Comparison of ENCODE assay signal across 1 fruit fly cellular context in the genomic region with DNA sequence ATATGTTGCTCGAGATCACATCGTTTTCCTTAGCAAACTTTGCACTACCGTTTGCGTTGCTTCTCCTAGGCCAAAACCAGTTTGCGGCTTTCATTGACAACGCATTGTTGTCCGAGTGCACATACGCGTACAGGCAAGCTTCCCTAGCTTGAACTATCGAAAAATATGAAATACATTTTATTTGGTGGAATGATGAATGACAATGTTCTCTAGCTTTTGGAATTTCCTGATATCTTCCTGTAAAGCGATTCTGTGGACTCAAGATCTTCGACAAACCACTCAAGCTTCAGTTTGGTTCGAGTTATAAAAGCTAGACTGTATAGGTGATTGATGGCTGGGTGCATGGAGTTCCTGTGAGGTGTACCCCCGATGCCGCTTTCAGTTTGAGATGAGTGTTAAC.
A peak's percentile ranks its signal among the peaks of the same experiment; 100 is the strongest.
TF ChIP-seq lines count a peak whose summit lies in the region.

No protein-coding gene starts in this region.

TF ChIP-seq in whole organism, embryonic, 481 proteins besides CTCF, POLR2A, EP300 and RAD21 (continued from another document and continues in another):
- TF ChIP-seq CG34376 (GFP tag; optimal IDR thresholded peaks at IDR 0.05; lab: Kevin White, UChicago) = no peak
- TF ChIP-seq CG8089 (GFP tag; optimal IDR thresholded peaks at IDR 0.05; lab: Kevin White, UChicago) = peak; percentile 42
- TF ChIP-seq toy (GFP tag; IDR thresholded peaks at IDR 0.05; lab: Robert Waterston, UW) = no peak
- TF ChIP-seq fd96Cb (tag; optimal IDR thresholded peaks at IDR 0.05; lab: Kevin White, UChicago) = peak; percentile 69
- peak; percentile 56 for TF ChIP-seq salm (tag; optimal IDR thresholded peaks at IDR 0.05; lab: Kevin White, UChicago)
- TF ChIP-seq CG18619 (GFP tag; optimal IDR thresholded peaks at IDR 0.05; lab: Kevin White, UChicago) = peak; percentile 38
- peak; percentile 18 for TF ChIP-seq CG9437 (GFP tag; optimal IDR thresholded peaks at IDR 0.05; lab: Kevin White, UChicago)
- peak; percentile 69 for TF ChIP-seq CG6689 (GFP tag; IDR thresholded peaks at IDR 0.05; lab: Robert Waterston, UW)
- TF ChIP-seq wek (GFP tag; optimal IDR thresholded peaks at IDR 0.05; lab: Kevin White, UChicago) = no peak
- TF ChIP-seq slou (GFP tag; optimal IDR thresholded peaks at IDR 0.05; lab: Kevin White, UChicago) = no peak
- no peak for TF ChIP-seq Dp (GFP tag; optimal IDR thresholded peaks at IDR 0.05; lab: Kevin White, UChicago)
- TF ChIP-seq Sry-δ (GFP tag; optimal IDR thresholded peaks at IDR 0.05; lab: Kevin White, UChicago) = peak; percentile 17
- TF ChIP-seq NC2α (GFP tag; optimal IDR thresholded peaks at IDR 0.05; lab: Kevin White, UChicago) = peak; percentile 18
- peak; percentile 57 for TF ChIP-seq CG10959 (GFP tag; IDR thresholded peaks at IDR 0.05; lab: Robert Waterston, UW)
- TF ChIP-seq Sry-β (GFP tag; optimal IDR thresholded peaks at IDR 0.05; lab: Kevin White, UChicago) = no peak
- peak; percentile 75 for TF ChIP-seq dysf (GFP tag; IDR thresholded peaks at IDR 0.05; lab: Robert Waterston, UW)
- peak; percentile 53 for TF ChIP-seq CG14710 (tag; optimal IDR thresholded peaks at IDR 0.05; lab: Kevin White, UChicago)
- TF ChIP-seq usp (GFP tag; optimal IDR thresholded peaks at IDR 0.05; lab: Kevin White, UChicago) = no peak
- TF ChIP-seq bigmax (GFP tag; optimal IDR thresholded peaks at IDR 0.05; lab: Kevin White, UChicago) = no peak
- no peak for TF ChIP-seq Fer2 (tag; optimal IDR thresholded peaks at IDR 0.05; lab: Kevin White, UChicago)
- TF ChIP-seq HmgD (GFP tag; optimal IDR thresholded peaks at IDR 0.05; lab: Kevin White, UChicago) = no peak
- peak; percentile 69; the same call in 1 of the 2 replicates for TF ChIP-seq HLH3B (GFP tag; IDR thresholded peaks at IDR 0.05; lab: Robert Waterston, UW)
- no peak for TF ChIP-seq knrl (GFP tag; IDR thresholded peaks at IDR 0.05; lab: Robert Waterston, UW; ENCODE audit: partially characterized antibody)
- TF ChIP-seq peb (GFP tag; IDR thresholded peaks at IDR 0.05; lab: Robert Waterston, UW) = peak; percentile 49; the same call in 1 of the 2 replicates
- TF ChIP-seq Mrtf (GFP tag; IDR thresholded peaks at IDR 0.05; lab: Robert Waterston, UW) = peak; percentile 49; the same call in 2 of the 3 replicates
- no peak for TF ChIP-seq Dek (tag; optimal IDR thresholded peaks at IDR 0.05; lab: Kevin White, UChicago)
- TF ChIP-seq CG14050 (GFP tag; IDR thresholded peaks at IDR 0.05; lab: Robert Waterston, UW) = peak; percentile 46; the same call in 1 of the 3 replicates
- TF ChIP-seq al (GFP tag; IDR thresholded peaks at IDR 0.05; lab: Robert Waterston, UW) = 0 out of 2 replicates have a peak, but pooled peaks have one; percentile 15
- TF ChIP-seq schlank (tag; optimal IDR thresholded peaks at IDR 0.05; lab: Kevin White, UChicago) = no peak
- peak; percentile 34 for TF ChIP-seq CG18764 (GFP tag; optimal IDR thresholded peaks at IDR 0.05; lab: Kevin White, UChicago)
- no peak for TF ChIP-seq CG7928 (GFP tag; optimal IDR thresholded peaks at IDR 0.05; lab: Kevin White, UChicago)
- peak; percentile 80 for TF ChIP-seq CG31441 (GFP tag; IDR thresholded peaks at IDR 0.05; lab: Robert Waterston, UW)
- TF ChIP-seq D (optimal IDR thresholded peaks at IDR 0.05; lab: Kevin White, UChicago) = no peak
- TF ChIP-seq D (GFP tag; optimal IDR thresholded peaks at IDR 0.05; lab: Kevin White, UChicago) = peak; percentile 69
- TF ChIP-seq prd (optimal IDR thresholded peaks at IDR 0.05; lab: Kevin White, UChicago) = no peak
- TF ChIP-seq prd (GFP tag; IDR thresholded peaks at IDR 0.05; lab: Robert Waterston, UW) = peak; percentile 73; the same call in 2 of the 3 replicates
- TF ChIP-seq zfh1 (GFP tag; IDR thresholded peaks at IDR 0.05; lab: Robert Waterston, UW) = peak; percentile 73; the same call in 2 of the 3 replicates
- TF ChIP-seq hth (optimal IDR thresholded peaks at IDR 0.05; lab: Kevin White, UChicago) = no peak
- TF ChIP-seq inv (GFP tag; IDR thresholded peaks at IDR 0.05; lab: Robert Waterston, UW; ENCODE audit: partially characterized antibody) = no peak
- TF ChIP-seq H15 (GFP tag; IDR thresholded peaks at IDR 0.05; lab: Robert Waterston, UW) = peak; percentile 73; the same call in 2 of the 3 replicates
- no peak for TF ChIP-seq Kr (GFP tag; optimal IDR thresholded peaks at IDR 0.05; lab: Kevin White, UChicago)
- TF ChIP-seq sqz (GFP tag; optimal IDR thresholded peaks at IDR 0.05; lab: Kevin White, UChicago) = no peak
- no peak for TF ChIP-seq psq (GFP tag; optimal IDR thresholded peaks at IDR 0.05; lab: Kevin White, UChicago)
- peak; percentile 56; the same call in 2 of the 3 replicates for TF ChIP-seq CG7357 (GFP tag; IDR thresholded peaks at IDR 0.05; lab: Robert Waterston, UW)
- TF ChIP-seq repo (GFP tag; optimal IDR thresholded peaks at IDR 0.05; lab: Kevin White, UChicago) = no peak
- TF ChIP-seq PHDP (tag; optimal IDR thresholded peaks at IDR 0.05; lab: Kevin White, UChicago) = peak; percentile 57
- TF ChIP-seq emc (GFP tag; optimal IDR thresholded peaks at IDR 0.05; lab: Kevin White, UChicago) = no peak
- no peak for TF ChIP-seq Stat92E (GFP tag; optimal IDR thresholded peaks at IDR 0.05; lab: Kevin White, UChicago)
- TF ChIP-seq CG6791 (GFP tag; IDR thresholded peaks at IDR 0.05; lab: Robert Waterston, UW; ENCODE audit: partially characterized antibody) = no peak
- TF ChIP-seq CG18011 (GFP tag; optimal IDR thresholded peaks at IDR 0.05; lab: Kevin White, UChicago) = no peak
- no peak for TF ChIP-seq sc (optimal IDR thresholded peaks at IDR 0.05; lab: Kevin White, UChicago)
- TF ChIP-seq sc (GFP tag; optimal IDR thresholded peaks at IDR 0.05; lab: Kevin White, UChicago) = peak; percentile 4
- TF ChIP-seq bab2 (GFP tag; optimal IDR thresholded peaks at IDR 0.05; lab: Kevin White, UChicago) = peak; percentile 41
- TF ChIP-seq Rfx (GFP tag; IDR thresholded peaks at IDR 0.05; lab: Robert Waterston, UW) = peak; percentile 56; the same call in 1 of the 2 replicates
- TF ChIP-seq cwo (GFP tag; optimal IDR thresholded peaks at IDR 0.05; lab: Kevin White, UChicago) = no peak
- TF ChIP-seq caup (GFP tag; optimal IDR thresholded peaks at IDR 0.05; lab: Kevin White, UChicago; ENCODE audit: severe bottlenecking) = no peak
- peak; percentile 78 for TF ChIP-seq Oli (tag; optimal IDR thresholded peaks at IDR 0.05; lab: Kevin White, UChicago)
- TF ChIP-seq pzg (GFP tag; optimal IDR thresholded peaks at IDR 0.05; lab: Kevin White, UChicago) = no peak
- TF ChIP-seq Atf-2 (GFP tag; optimal IDR thresholded peaks at IDR 0.05; lab: Kevin White, UChicago) = no peak
- peak; percentile 82 for TF ChIP-seq z (GFP tag; IDR thresholded peaks at IDR 0.05; lab: Robert Waterston, UW)
- no peak for TF ChIP-seq CG17186 (GFP tag; optimal IDR thresholded peaks at IDR 0.05; lab: Kevin White, UChicago)
- peak; percentile 68 for TF ChIP-seq oc (tag; optimal IDR thresholded peaks at IDR 0.05; lab: Kevin White, UChicago)
- 0 out of 2 replicates have a peak, but pooled peaks have one; percentile 44 for TF ChIP-seq CG1024 (GFP tag; IDR thresholded peaks at IDR 0.05; lab: Robert Waterston, UW)
- TF ChIP-seq CG14441 (GFP tag; IDR thresholded peaks at IDR 0.05; lab: Robert Waterston, UW) = peak; percentile 78
- no peak for TF ChIP-seq E2f1 (GFP tag; IDR thresholded peaks at IDR 0.05; lab: Robert Waterston, UW)
- peak; percentile 52 for TF ChIP-seq ap (GFP tag; IDR thresholded peaks at IDR 0.05; lab: Robert Waterston, UW)
- TF ChIP-seq CG11085 (GFP tag; IDR thresholded peaks at IDR 0.05; lab: Robert Waterston, UW) = no peak
- TF ChIP-seq CG17829 (tag; optimal IDR thresholded peaks at IDR 0.05; lab: Kevin White, UChicago) = peak; percentile 67
- peak; percentile 58; the same call in 1 of the 3 replicates for TF ChIP-seq otp (GFP tag; IDR thresholded peaks at IDR 0.05; lab: Robert Waterston, UW)
- no peak for TF ChIP-seq MESR4 (GFP tag; optimal IDR thresholded peaks at IDR 0.05; lab: Kevin White, UChicago)
- TF ChIP-seq CG2678 (tag; optimal IDR thresholded peaks at IDR 0.05; lab: Kevin White, UChicago) = peak; percentile 67
- no peak for TF ChIP-seq CG43689 (GFP tag; IDR thresholded peaks at IDR 0.05; lab: Robert Waterston, UW)
- peak; percentile 63 for TF ChIP-seq D19A (tag; optimal IDR thresholded peaks at IDR 0.05; lab: Kevin White, UChicago)
- no peak for TF ChIP-seq Tbp (GFP tag; optimal IDR thresholded peaks at IDR 0.05; lab: Kevin White, UChicago)
- no peak for TF ChIP-seq CG1792 (GFP tag; optimal IDR thresholded peaks at IDR 0.05; lab: Kevin White, UChicago)
- peak; percentile 29; the same call in 1 of the 2 replicates for TF ChIP-seq klu (GFP tag; IDR thresholded peaks at IDR 0.05; lab: Robert Waterston, UW)
- TF ChIP-seq CG12769 (tag; optimal IDR thresholded peaks at IDR 0.05; lab: Kevin White, UChicago) = peak; percentile 55
- TF ChIP-seq CG8359 (GFP tag; optimal IDR thresholded peaks at IDR 0.05; lab: Kevin White, UChicago; ENCODE audit: borderline replicate concordance) = peak; percentile 28
- TF ChIP-seq CG31224 (GFP tag; IDR thresholded peaks at IDR 0.05; lab: Robert Waterston, UW) = no peak
- TF ChIP-seq CG10543 (GFP tag; optimal IDR thresholded peaks at IDR 0.05; lab: Kevin White, UChicago) = no peak
- TF ChIP-seq cg (GFP tag; optimal IDR thresholded peaks at IDR 0.05; lab: Kevin White, UChicago) = no peak
- peak; percentile 59 for TF ChIP-seq ssp (GFP tag; IDR thresholded peaks at IDR 0.05; lab: Robert Waterston, UW)
- TF ChIP-seq CG15479 (GFP tag; optimal IDR thresholded peaks at IDR 0.05; lab: Kevin White, UChicago) = no peak
- peak; percentile 63 for TF ChIP-seq CG8944 (GFP tag; optimal IDR thresholded peaks at IDR 0.05; lab: Kevin White, UChicago)
- peak; percentile 41 for TF ChIP-seq CG3065 (GFP tag; optimal IDR thresholded peaks at IDR 0.05; lab: Kevin White, UChicago)
- TF ChIP-seq CG14667 (GFP tag; IDR thresholded peaks at IDR 0.05; lab: Robert Waterston, UW) = peak; percentile 52; the same call in 1 of the 2 replicates
- TF ChIP-seq sna (GFP tag; IDR thresholded peaks at IDR 0.05; lab: Robert Waterston, UW; ENCODE audit: partially characterized antibody) = no peak
- TF ChIP-seq zen (tag; optimal IDR thresholded peaks at IDR 0.05; lab: Kevin White, UChicago) = no peak
- TF ChIP-seq fru (optimal IDR thresholded peaks at IDR 0.05; lab: Kevin White, UChicago) = no peak
- TF ChIP-seq CG16813 (GFP tag; IDR thresholded peaks at IDR 0.05; lab: Robert Waterston, UW; ENCODE audit: partially characterized antibody) = no peak
- no peak for TF ChIP-seq CG14860 (GFP tag; IDR thresholded peaks at IDR 0.05; lab: Robert Waterston, UW; ENCODE audit: partially characterized antibody)
- TF ChIP-seq CG12659 (GFP tag; optimal IDR thresholded peaks at IDR 0.05; lab: Kevin White, UChicago) = peak; percentile 37
- TF ChIP-seq Myb (GFP tag; optimal IDR thresholded peaks at IDR 0.05; lab: Kevin White, UChicago) = peak; percentile 20
- peak; percentile 34 for TF ChIP-seq Mes4 (GFP tag; optimal IDR thresholded peaks at IDR 0.05; lab: Kevin White, UChicago)
- peak; percentile 67; the same call in 1 of the 2 replicates for TF ChIP-seq chm (GFP tag; IDR thresholded peaks at IDR 0.05; lab: Robert Waterston, UW)
- no peak for TF ChIP-seq CG6854 (GFP tag; optimal IDR thresholded peaks at IDR 0.05; lab: Kevin White, UChicago)
- no peak for TF ChIP-seq pho (GFP tag; optimal IDR thresholded peaks at IDR 0.05; lab: Kevin White, UChicago)
- peak; percentile 68 for TF ChIP-seq Six4 (GFP tag; optimal IDR thresholded peaks at IDR 0.05; lab: Kevin White, UChicago)
- TF ChIP-seq corto (GFP tag; optimal IDR thresholded peaks at IDR 0.05; lab: Kevin White, UChicago) = no peak
- TF ChIP-seq CG4404 (GFP tag; IDR thresholded peaks at IDR 0.05; lab: Robert Waterston, UW) = no peak
- TF ChIP-seq Dad (GFP tag; optimal IDR thresholded peaks at IDR 0.05; lab: Kevin White, UChicago) = peak; percentile 39
- peak; percentile 11 for TF ChIP-seq sd (tag; optimal IDR thresholded peaks at IDR 0.05; lab: Kevin White, UChicago)
- TF ChIP-seq Eip74EF (GFP tag; optimal IDR thresholded peaks at IDR 0.05; lab: Kevin White, UChicago) = peak in 1 of 2 experiments; percentile 51
- peak; percentile 34 for TF ChIP-seq CHES-1-like (GFP tag; optimal IDR thresholded peaks at IDR 0.05; lab: Kevin White, UChicago)
- TF ChIP-seq org-1 (GFP tag; optimal IDR thresholded peaks at IDR 0.05; lab: Kevin White, UChicago) = peak; percentile 31
- no peak for TF ChIP-seq gcm2 (GFP tag; optimal IDR thresholded peaks at IDR 0.05; lab: Kevin White, UChicago)
- no peak for TF ChIP-seq CG9797 (GFP tag; optimal IDR thresholded peaks at IDR 0.05; lab: Kevin White, UChicago)
- TF ChIP-seq ftz-f1 (GFP tag; optimal IDR thresholded peaks at IDR 0.05; lab: Kevin White, UChicago) = no peak
- peak; percentile 62 for TF ChIP-seq tap (tag; optimal IDR thresholded peaks at IDR 0.05; lab: Kevin White, UChicago)
- TF ChIP-seq pan (optimal IDR thresholded peaks at IDR 0.05; lab: Kevin White, UChicago) = no peak
- peak in 1 of 2 experiments; percentile 81 for TF ChIP-seq pan (GFP tag; optimal IDR thresholded peaks at IDR 0.05 in 1 of 2, IDR thresholded peaks at IDR 0.05 in 1 of 2)
- no peak for TF ChIP-seq unc-4 (GFP tag; IDR thresholded peaks at IDR 0.05; lab: Robert Waterston, UW; ENCODE audit: partially characterized antibody)
- TF ChIP-seq dm (GFP tag; optimal IDR thresholded peaks at IDR 0.05; lab: Kevin White, UChicago) = no peak
- TF ChIP-seq sisA (GFP tag; IDR thresholded peaks at IDR 0.05; lab: Robert Waterston, UW) = peak; percentile 74
- TF ChIP-seq nerfin-1 (tag; optimal IDR thresholded peaks at IDR 0.05; lab: Kevin White, UChicago) = no peak
- TF ChIP-seq CG1832 (GFP tag; optimal IDR thresholded peaks at IDR 0.05; lab: Kevin White, UChicago) = no peak
- TF ChIP-seq CG6254 (GFP tag; optimal IDR thresholded peaks at IDR 0.05; lab: Kevin White, UChicago) = peak; percentile 21
- TF ChIP-seq tna (GFP tag; IDR thresholded peaks at IDR 0.05; lab: Robert Waterston, UW; ENCODE audit: partially characterized antibody) = no peak
- TF ChIP-seq Dref (GFP tag; IDR thresholded peaks at IDR 0.05; lab: Robert Waterston, UW) = no peak
- TF ChIP-seq zf30C (GFP tag; optimal IDR thresholded peaks at IDR 0.05; lab: Kevin White, UChicago) = no peak
- TF ChIP-seq CG1602 (GFP tag; optimal IDR thresholded peaks at IDR 0.05; lab: Kevin White, UChicago) = peak; percentile 62
- TF ChIP-seq CG12236 (GFP tag; optimal IDR thresholded peaks at IDR 0.05; lab: Kevin White, UChicago) = peak; percentile 25
- TF ChIP-seq shn (GFP tag; optimal IDR thresholded peaks at IDR 0.05; lab: Kevin White, UChicago) = peak; percentile 30
- no peak for TF ChIP-seq HLH54F (GFP tag; optimal IDR thresholded peaks at IDR 0.05; lab: Kevin White, UChicago)
- TF ChIP-seq CG12744 (GFP tag; optimal IDR thresholded peaks at IDR 0.05; lab: Kevin White, UChicago) = no peak
- peak; percentile 59 to 60 for TF ChIP-seq dpn (GFP tag; optimal IDR thresholded peaks at IDR 0.05; lab: Kevin White, UChicago)
